Fruit fly (Drosophila melanogaster) whole organism: ENCODE data around the gene CG11263.

ENCODE experiments used
- CG8478 ChIP-seq: fragments of >200 bp; optimal IDR thresholded peaks from 2 replicates; lab custom pipeline; 2018; ENCODE audit warnings: inconsistent platforms
- Dll ChIP-seq: fragments of >200 bp; optimal IDR thresholded peaks from 2 replicates; lab custom pipeline; 2017
- EcR ChIP-seq, 2 experiments: fragments of >200 bp; optimal IDR thresholded peaks; 2 replicates each; lab custom pipeline; 2017; ENCODE audit warnings: missing biosample characterization in 2 of 2, missing genetic modification characterization in 2 of 2, missing genetic modification reagents in 2 of 2
- pan ChIP-seq: fragments of >200 bp; optimal IDR thresholded peaks from 2 replicates; lab custom pipeline; 2017
- psq ChIP-seq: fragments of >200 bp; optimal IDR thresholded peaks from 2 replicates; lab custom pipeline; 2017
- usp ChIP-seq: fragments of >200 bp; optimal IDR thresholded peaks from 2 replicates; lab custom pipeline; 2017; ENCODE audit warnings: missing biosample characterization, missing genetic modification characterization, mixed read lengths

CG11263 gene

DNA sequence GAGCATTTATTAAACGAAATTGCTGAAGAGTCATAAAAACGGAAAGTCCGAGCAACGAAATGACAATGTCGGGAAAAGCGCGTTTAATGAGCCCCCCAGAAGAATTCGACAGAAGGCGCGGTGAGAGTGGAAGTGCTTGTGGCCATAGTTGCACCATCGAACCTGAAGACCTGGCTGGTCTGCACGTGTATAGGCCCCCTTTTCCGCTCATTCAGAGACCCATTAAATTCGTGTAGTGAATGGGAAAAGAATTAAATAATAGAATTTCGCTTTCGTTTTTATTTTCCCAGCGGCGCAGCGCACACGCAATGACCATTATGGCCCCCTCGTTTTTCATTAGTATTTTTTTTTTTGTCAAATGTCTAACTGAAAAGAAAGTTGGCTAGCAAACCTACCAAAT, 26.7 kb downstream of the CG11263 start:
- TF ChIP-seq pan (lab: Kevin White, UChicago), result no peak
- TF ChIP-seq EcR (GFP tag; optimal IDR thresholded peaks at IDR 0.05; lab: Kevin White, UChicago), result no peak
- no peak for TF ChIP-seq usp
- no peak for TF ChIP-seq Dll (lab: Kevin White, UChicago)
- TF ChIP-seq CG8478, result no peak
- TF ChIP-seq psq (lab: Kevin White, UChicago), result no peak

DNA sequence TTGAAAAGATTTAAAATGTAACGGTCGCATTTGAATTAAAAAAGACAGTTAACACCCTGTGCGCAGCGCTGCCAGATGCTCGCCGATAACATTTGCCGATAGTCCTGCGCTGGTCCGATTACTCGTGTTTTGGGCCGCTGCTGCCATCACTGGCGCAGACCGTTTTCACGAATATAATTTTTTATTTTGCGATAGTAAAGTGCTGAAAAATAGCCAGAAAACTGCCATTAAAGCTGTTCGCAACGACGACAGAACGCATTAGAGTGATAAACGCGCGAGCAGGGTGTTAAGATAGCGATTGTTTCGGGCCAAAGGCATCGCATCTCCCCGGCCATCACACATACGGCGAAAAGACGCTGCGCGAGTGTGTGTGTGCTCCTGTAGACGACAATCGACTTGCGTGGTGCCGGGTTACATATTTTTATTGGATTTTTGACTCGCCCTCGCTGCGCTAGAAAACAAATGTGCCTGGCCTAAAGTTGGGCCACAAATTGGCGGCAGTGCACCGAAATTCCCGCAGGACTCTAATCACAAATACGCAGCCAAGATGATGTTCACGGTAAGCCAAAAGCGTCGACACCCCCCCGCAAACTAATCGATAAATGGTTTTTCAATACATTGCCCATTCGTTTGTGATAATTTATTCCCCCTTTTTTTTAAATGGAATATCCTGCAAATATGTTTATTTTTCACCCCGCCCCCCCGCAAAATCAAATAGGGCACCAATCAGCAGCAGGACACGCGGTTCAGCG, 30.3 kb downstream of the CG11263 start, which contains the start of gene Srrm1:
Gene Srrm1 (plus strand): TSS at position 116 of the 752 bp plus-strand sequence.
- TF ChIP-seq pan (lab: Kevin White, UChicago) (no peak), Dll (lab: Kevin White, UChicago) (no peak), usp (no peak), CG8478 (no peak), psq (lab: Kevin White, UChicago) (no peak), EcR (GFP tag; optimal IDR thresholded peaks at IDR 0.05; lab: Kevin White, UChicago) (no peak)

DNA sequence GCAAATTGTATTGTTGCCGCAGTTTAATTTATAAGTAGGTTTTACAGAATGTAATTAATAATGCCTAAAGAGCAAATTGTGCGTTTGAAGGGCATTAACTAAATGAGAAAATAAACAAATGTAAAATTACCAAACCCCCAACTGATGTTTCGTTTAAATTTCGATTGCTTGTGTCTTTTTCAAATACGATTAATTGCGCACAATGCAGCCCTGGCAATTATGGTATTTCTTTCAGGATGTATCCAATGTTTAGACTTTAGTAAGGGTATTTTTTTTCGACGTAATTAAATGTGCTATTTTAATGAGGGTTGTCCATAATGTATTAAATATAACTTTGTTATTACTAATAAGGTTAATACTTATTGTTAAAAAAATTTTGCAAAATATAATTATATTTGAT, 34.2 kb downstream of the CG11263 start:
- TF ChIP-seq Dll (lab: Kevin White, UChicago) (no peak), pan (lab: Kevin White, UChicago) (no peak), CG8478 (no peak), usp (no peak), psq (lab: Kevin White, UChicago) (no peak), EcR (GFP tag; optimal IDR thresholded peaks at IDR 0.05; lab: Kevin White, UChicago) (no peak)

DNA sequence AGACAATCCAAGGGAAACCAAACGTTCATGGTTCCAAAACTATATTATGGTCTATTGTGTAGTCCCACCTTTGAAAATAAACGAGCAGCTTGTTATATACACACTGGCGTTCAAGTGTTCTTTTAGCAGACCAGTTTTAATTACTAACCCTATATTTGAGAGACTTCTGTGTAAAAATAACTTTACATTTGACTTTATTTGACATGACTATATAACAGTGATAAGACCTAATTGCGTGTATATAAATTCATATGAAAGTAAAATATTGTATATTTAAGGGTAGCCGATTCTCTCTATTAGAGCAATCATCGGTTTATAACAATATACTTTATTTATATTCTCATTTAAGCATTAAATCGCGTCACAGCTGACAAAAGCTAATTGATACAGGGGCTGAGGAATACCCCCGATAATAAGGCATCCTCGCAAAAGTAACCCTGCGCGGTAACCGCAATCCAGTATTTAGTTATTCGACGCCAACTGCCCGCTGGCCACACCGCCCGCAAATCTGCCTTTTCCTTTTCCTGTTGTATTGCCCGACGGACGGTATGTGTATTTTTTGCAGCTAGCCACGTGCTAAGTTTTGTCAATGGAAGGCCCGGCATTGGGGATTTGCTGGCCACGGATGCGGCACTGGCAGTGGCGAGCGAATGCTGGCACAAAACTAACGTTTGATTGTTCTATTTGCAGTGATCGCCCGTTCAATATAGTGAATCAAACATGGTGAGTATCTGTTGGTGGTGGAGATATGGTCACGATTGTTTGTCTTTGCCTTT, 34.9 kb downstream of the CG11263 start, which contains the start of gene RpS4:
Gene RpS4 (plus strand): TSS at position 465 of the 776 bp plus-strand sequence.
- TF ChIP-seq usp (no peak), Dll (lab: Kevin White, UChicago) (no peak), pan (lab: Kevin White, UChicago) (no peak), CG8478 (no peak), psq (lab: Kevin White, UChicago) (no peak), EcR (GFP tag; optimal IDR thresholded peaks at IDR 0.05; lab: Kevin White, UChicago) (no peak)

DNA sequence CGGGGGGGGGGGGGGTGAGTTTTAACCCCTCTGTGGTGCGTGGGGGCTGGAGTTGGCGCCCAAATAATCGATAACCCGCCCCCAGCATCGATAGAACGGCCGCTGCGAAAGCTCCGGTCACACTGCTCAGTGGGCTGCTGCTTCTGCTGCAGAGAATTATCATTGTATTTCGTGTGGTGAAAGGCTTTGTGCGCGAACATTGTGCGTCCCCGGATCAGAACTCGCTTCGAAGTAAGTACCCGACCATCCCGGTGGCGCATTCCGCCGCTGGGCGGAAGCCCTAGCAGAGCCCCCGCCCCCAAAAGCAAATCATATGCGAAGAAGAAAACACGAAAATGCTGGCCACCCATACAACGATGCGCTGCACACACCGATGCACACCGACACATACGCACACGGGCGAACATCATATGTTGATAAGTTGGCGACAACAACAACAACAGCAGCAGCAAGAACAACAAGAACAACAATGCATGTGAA, 37.8 kb downstream of the CG11263 start, which contains the start of gene Syx13:
Gene Syx13 (plus strand): TSS at position 100 of the 480 bp plus-strand sequence.
- TF ChIP-seq Dll (lab: Kevin White, UChicago), result no peak
- no peak for TF ChIP-seq usp
- no peak for TF ChIP-seq CG8478
- TF ChIP-seq EcR (GFP tag; optimal IDR thresholded peaks at IDR 0.05; lab: Kevin White, UChicago), result no peak
- TF ChIP-seq psq (lab: Kevin White, UChicago), result no peak
- no peak for TF ChIP-seq pan (lab: Kevin White, UChicago)

DNA sequence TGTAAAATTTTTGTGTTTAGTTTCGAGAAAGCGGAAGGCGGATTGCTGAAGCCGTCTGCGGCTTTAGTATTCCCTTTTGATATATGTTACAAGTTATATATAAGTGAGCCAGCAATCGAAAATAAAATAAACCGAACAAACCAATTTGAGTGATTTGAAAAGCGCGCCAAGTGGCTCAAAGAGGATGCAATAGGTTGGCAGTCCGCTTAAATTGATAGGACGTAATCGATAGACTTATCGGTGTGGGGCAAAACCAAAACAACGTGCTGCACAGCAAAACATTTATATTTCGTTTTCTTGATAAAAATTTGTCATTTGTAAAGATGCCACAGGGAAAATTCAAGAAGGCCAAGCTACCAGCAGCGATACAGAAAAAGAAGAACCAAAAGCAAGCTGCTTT, 40.1 kb downstream of the CG11263 start, which contains the start of gene CG11279:
Gene CG11279 (plus strand): TSS at position 220 of the 400 bp plus-strand sequence.
- TF ChIP-seq pan (lab: Kevin White, UChicago), result no peak
- no peak for TF ChIP-seq Dll (lab: Kevin White, UChicago)
- TF ChIP-seq psq (lab: Kevin White, UChicago), result no peak
- TF ChIP-seq CG8478, result no peak
- no peak for TF ChIP-seq usp
- no peak for TF ChIP-seq EcR (GFP tag; optimal IDR thresholded peaks at IDR 0.05; lab: Kevin White, UChicago)

DNA sequence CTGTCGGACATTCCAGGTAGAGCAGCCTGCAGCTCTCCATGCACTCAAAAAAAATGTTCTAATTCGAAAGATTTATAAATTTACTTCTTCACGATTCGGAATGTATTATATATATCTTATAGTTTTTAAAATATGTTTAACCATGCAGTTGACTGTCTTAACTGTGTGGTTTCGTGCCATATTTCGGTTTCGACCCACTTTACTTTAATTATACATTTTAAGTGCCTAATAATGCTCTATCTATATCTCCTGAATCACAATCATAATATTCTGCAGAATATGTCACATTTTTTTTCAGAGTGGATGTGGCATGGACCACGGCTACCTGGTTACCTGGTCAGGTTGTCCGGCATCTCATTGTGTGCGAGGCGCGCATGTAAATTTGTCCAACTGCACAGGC, 43.1 kb downstream of the CG11263 start:
- no peak for TF ChIP-seq EcR (GFP tag; optimal IDR thresholded peaks at IDR 0.05; lab: Kevin White, UChicago)

DNA sequence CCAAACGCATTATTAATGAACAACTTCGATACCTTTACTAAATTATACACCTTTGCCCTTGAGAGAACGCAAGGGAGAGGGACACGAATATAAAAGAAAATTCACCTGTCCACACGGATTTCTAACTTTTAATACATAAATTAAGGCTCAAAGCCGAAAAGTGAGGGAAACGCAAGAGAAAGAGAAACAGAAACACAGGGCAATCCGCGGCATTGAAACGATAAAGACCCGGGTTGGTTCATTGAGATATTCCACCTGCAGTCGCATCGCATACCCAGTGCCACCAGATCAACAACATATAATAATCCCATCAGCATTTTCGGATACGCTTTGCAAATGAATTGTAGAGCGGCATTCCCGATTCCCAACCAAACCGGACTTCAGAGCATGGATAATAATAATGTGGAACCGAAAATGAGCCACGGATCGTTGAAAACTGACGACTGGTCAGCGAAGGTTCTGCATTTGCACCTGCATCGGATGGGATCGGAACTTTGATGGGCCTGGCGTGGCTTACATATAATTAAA, 44.1 kb downstream of the CG11263 start:
- TF ChIP-seq usp (no peak), CG8478 (no peak), EcR (GFP tag; optimal IDR thresholded peaks at IDR 0.05; lab: Kevin White, UChicago) (no peak), psq (lab: Kevin White, UChicago) (no peak), Dll (lab: Kevin White, UChicago) (no peak), pan (lab: Kevin White, UChicago) (no peak)
